1 fruit fly cellular context compared by ENCODE assay signal in genomic region chr3L:681793-682369, dm6.
TF ChIP-seq lines count a peak whose summit lies in the region.

No protein-coding gene starts in this region.

TF ChIP-seq in whole organism, embryonic, 481 proteins besides CTCF, POLR2A, EP300 and RAD21 (continued from another document and continues in another):
- TF ChIP-seq wor (GFP tag; IDR thresholded peaks at IDR 0.05; lab: Robert Waterston, UW): no peak
- peak; percentile 19; the same call in 1 of the 3 replicates for TF ChIP-seq dysf (GFP tag; IDR thresholded peaks at IDR 0.05; lab: Robert Waterston, UW)
- TF ChIP-seq sna (GFP tag; IDR thresholded peaks at IDR 0.05; lab: Robert Waterston, UW; ENCODE audit: partially characterized antibody): peak; percentile 17; the same call in 1 of the 2 replicates
- TF ChIP-seq CG33557 (GFP tag; optimal IDR thresholded peaks at IDR 0.05; lab: Kevin White, UChicago): peak; percentile 44
- peak; percentile 60 for TF ChIP-seq gsb-n (tag; optimal IDR thresholded peaks at IDR 0.05; lab: Kevin White, UChicago)
- TF ChIP-seq CG8765 (GFP tag; IDR thresholded peaks at IDR 0.05; lab: Robert Waterston, UW): no peak
- peak; percentile 40; the same call in 1 of the 3 replicates for TF ChIP-seq knrl (GFP tag; IDR thresholded peaks at IDR 0.05; lab: Robert Waterston, UW; ENCODE audit: partially characterized antibody)
- no peak for TF ChIP-seq cas (GFP tag; IDR thresholded peaks at IDR 0.05; lab: Robert Waterston, UW)
- peak; percentile 46 for TF ChIP-seq Sin3A (optimal IDR thresholded peaks at IDR 0.05; lab: Kevin White, UChicago)
- no peak for TF ChIP-seq tio (GFP tag; optimal IDR thresholded peaks at IDR 0.05; lab: Kevin White, UChicago)
- TF ChIP-seq CG4854 (GFP tag; optimal IDR thresholded peaks at IDR 0.05; lab: Kevin White, UChicago): peak; percentile 31
- no peak for TF ChIP-seq peb (GFP tag; IDR thresholded peaks at IDR 0.05; lab: Robert Waterston, UW)
- peak; percentile 31 for TF ChIP-seq CG12391 (tag; optimal IDR thresholded peaks at IDR 0.05; lab: Kevin White, UChicago)
- no peak for TF ChIP-seq CG14050 (GFP tag; IDR thresholded peaks at IDR 0.05; lab: Robert Waterston, UW)
- no peak for TF ChIP-seq CG6175 (GFP tag; IDR thresholded peaks at IDR 0.05; lab: Robert Waterston, UW)
- TF ChIP-seq CG13775 (GFP tag; optimal IDR thresholded peaks at IDR 0.05; lab: Kevin White, UChicago): no peak
- TF ChIP-seq pzg (GFP tag; optimal IDR thresholded peaks at IDR 0.05; lab: Kevin White, UChicago): peak; percentile 76
- no peak for TF ChIP-seq schlank (tag; optimal IDR thresholded peaks at IDR 0.05; lab: Kevin White, UChicago)
- TF ChIP-seq Fer3 (tag; optimal IDR thresholded peaks at IDR 0.05; lab: Kevin White, UChicago): peak; percentile 24
- TF ChIP-seq maf-S (GFP tag; optimal IDR thresholded peaks at IDR 0.05; lab: Kevin White, UChicago): peak; percentile 27
- TF ChIP-seq CG7745 (tag; optimal IDR thresholded peaks at IDR 0.05; lab: Kevin White, UChicago): no peak
- peak; percentile 35 for TF ChIP-seq CG17385 (GFP tag; optimal IDR thresholded peaks at IDR 0.05; lab: Kevin White, UChicago)
- TF ChIP-seq CG14860 (GFP tag; IDR thresholded peaks at IDR 0.05; lab: Robert Waterston, UW; ENCODE audit: partially characterized antibody): no peak
- no peak for TF ChIP-seq CG9932 (GFP tag; IDR thresholded peaks at IDR 0.05; lab: Robert Waterston, UW)
- TF ChIP-seq Hr78 (GFP tag; optimal IDR thresholded peaks at IDR 0.05; lab: Kevin White, UChicago): no peak
- TF ChIP-seq Hmx (GFP tag; optimal IDR thresholded peaks at IDR 0.05; lab: Kevin White, UChicago): no peak
- TF ChIP-seq Fer2 (tag; optimal IDR thresholded peaks at IDR 0.05; lab: Kevin White, UChicago): no peak
- peak; percentile 20 for TF ChIP-seq PHDP (tag; optimal IDR thresholded peaks at IDR 0.05; lab: Kevin White, UChicago)
- peak; percentile 42 for TF ChIP-seq oc (tag; optimal IDR thresholded peaks at IDR 0.05; lab: Kevin White, UChicago)
- no peak for TF ChIP-seq hkb (optimal IDR thresholded peaks at IDR 0.05; lab: Kevin White, UChicago)
- TF ChIP-seq hkb (GFP tag; IDR thresholded peaks at IDR 0.05; lab: Robert Waterston, UW): peak; percentile 39; the same call in 1 of the 2 replicates
- TF ChIP-seq ase (GFP tag; IDR thresholded peaks at IDR 0.05; lab: Robert Waterston, UW): no peak
- peak; percentile 27 for TF ChIP-seq CG12104 (GFP tag; optimal IDR thresholded peaks at IDR 0.05; lab: Kevin White, UChicago)
- TF ChIP-seq Dref (GFP tag; IDR thresholded peaks at IDR 0.05; lab: Robert Waterston, UW): peak; percentile 21; the same call in 1 of the 2 replicates
- TF ChIP-seq pnt (GFP tag; optimal IDR thresholded peaks at IDR 0.05; lab: Kevin White, UChicago): no peak
- TF ChIP-seq Lpt (GFP tag; optimal IDR thresholded peaks at IDR 0.05; lab: Kevin White, UChicago): no peak
- peak; percentile 64; the same call in 2 of the 3 replicates for TF ChIP-seq CG11456 (GFP tag; IDR thresholded peaks at IDR 0.05; lab: Robert Waterston, UW)
- TF ChIP-seq kay (GFP tag; optimal IDR thresholded peaks at IDR 0.05; lab: Kevin White, UChicago): no peak
- TF ChIP-seq nmo (GFP tag; optimal IDR thresholded peaks at IDR 0.05; lab: Kevin White, UChicago): peak; percentile 34
- TF ChIP-seq sens-2 (GFP tag; IDR thresholded peaks at IDR 0.05; lab: Robert Waterston, UW): no peak
- no peak for TF ChIP-seq ab (GFP tag; optimal IDR thresholded peaks at IDR 0.05; lab: Kevin White, UChicago)
- peak in 1 of 2 experiments; percentile 23 for TF ChIP-seq bsh (GFP tag; optimal IDR thresholded peaks at IDR 0.05; lab: Kevin White, UChicago)
- peak; percentile 74 for TF ChIP-seq trem (tag; optimal IDR thresholded peaks at IDR 0.05; lab: Kevin White, UChicago)
- TF ChIP-seq CG16863 (GFP tag; optimal IDR thresholded peaks at IDR 0.05; lab: Kevin White, UChicago): no peak
- TF ChIP-seq dmrt11E (tag; optimal IDR thresholded peaks at IDR 0.05; lab: Kevin White, UChicago): peak; percentile 21
- TF ChIP-seq Sox102F (GFP tag; optimal IDR thresholded peaks at IDR 0.05; lab: Kevin White, UChicago): no peak
- TF ChIP-seq CG3407 (GFP tag; optimal IDR thresholded peaks at IDR 0.05; lab: Kevin White, UChicago): peak; percentile 49
- TF ChIP-seq Med (GFP tag; lab: Kevin White, UChicago): peak; percentile 96
- peak; percentile 19 for TF ChIP-seq CG7271 (tag; optimal IDR thresholded peaks at IDR 0.05; lab: Kevin White, UChicago)
- TF ChIP-seq nerfin-2 (GFP tag; IDR thresholded peaks at IDR 0.05; lab: Robert Waterston, UW; ENCODE audit: partially characterized antibody): no peak
- peak; percentile 30 for TF ChIP-seq CG17802 (tag; optimal IDR thresholded peaks at IDR 0.05; lab: Kevin White, UChicago)
- peak in 1 of 2 experiments; percentile 5 for TF ChIP-seq tll (GFP tag; optimal IDR thresholded peaks at IDR 0.05; lab: Kevin White, UChicago)
- peak; percentile 44 for TF ChIP-seq tin (GFP tag; optimal IDR thresholded peaks at IDR 0.05; lab: Kevin White, UChicago)
- TF ChIP-seq jumu (GFP tag; optimal IDR thresholded peaks at IDR 0.05; lab: Kevin White, UChicago): peak; percentile 2
- no peak for TF ChIP-seq p53 (GFP tag; optimal IDR thresholded peaks at IDR 0.05; lab: Kevin White, UChicago)
- no peak for TF ChIP-seq CG15073 (GFP tag; optimal IDR thresholded peaks at IDR 0.05; lab: Kevin White, UChicago)
- no peak for TF ChIP-seq Six4 (GFP tag; optimal IDR thresholded peaks at IDR 0.05; lab: Kevin White, UChicago)
- TF ChIP-seq otp (GFP tag; IDR thresholded peaks at IDR 0.05; lab: Robert Waterston, UW): no peak; the same call in 2 of the 3 replicates
- no peak for TF ChIP-seq CG14667 (GFP tag; IDR thresholded peaks at IDR 0.05; lab: Robert Waterston, UW)
- TF ChIP-seq Blimp-1 (GFP tag; optimal IDR thresholded peaks at IDR 0.05; lab: Kevin White, UChicago): no peak
- TF ChIP-seq sob (GFP tag; IDR thresholded peaks at IDR 0.05; lab: Robert Waterston, UW): peak; percentile 64
- peak; percentile 21 for TF ChIP-seq sd (tag; optimal IDR thresholded peaks at IDR 0.05; lab: Kevin White, UChicago)
- peak; percentile 68 for TF ChIP-seq HmgZ (tag; optimal IDR thresholded peaks at IDR 0.05; lab: Kevin White, UChicago)
- TF ChIP-seq CG1602 (GFP tag; optimal IDR thresholded peaks at IDR 0.05; lab: Kevin White, UChicago): no peak
- TF ChIP-seq E2f2 (GFP tag; IDR thresholded peaks at IDR 0.05; lab: Robert Waterston, UW): peak; percentile 36; the same call in 1 of the 2 replicates
- TF ChIP-seq Doc2 (GFP tag; IDR thresholded peaks at IDR 0.05; lab: Robert Waterston, UW): no peak
- TF ChIP-seq CG2116 (GFP tag; optimal IDR thresholded peaks at IDR 0.05; lab: Kevin White, UChicago): peak; percentile 37
- peak; percentile 4 for TF ChIP-seq HHEX (GFP tag; optimal IDR thresholded peaks at IDR 0.05; lab: Kevin White, UChicago)
- TF ChIP-seq seq (GFP tag; IDR thresholded peaks at IDR 0.05; lab: Robert Waterston, UW): no peak; the same call in 1 of the 2 replicates
- peak; percentile 9 for TF ChIP-seq slp2 (GFP tag; optimal IDR thresholded peaks at IDR 0.05; lab: Kevin White, UChicago)
- TF ChIP-seq croc (GFP tag; conservative IDR thresholded peaks at IDR 0.05; lab: Robert Waterston, UW): no peak
- no peak for TF ChIP-seq CG8281 (tag; optimal IDR thresholded peaks at IDR 0.05; lab: Kevin White, UChicago)
- no peak for TF ChIP-seq CG7928 (GFP tag; optimal IDR thresholded peaks at IDR 0.05; lab: Kevin White, UChicago)
- TF ChIP-seq lilli (GFP tag; optimal IDR thresholded peaks at IDR 0.05; lab: Kevin White, UChicago): peak; percentile 46
- peak; percentile 32 for TF ChIP-seq org-1 (GFP tag; optimal IDR thresholded peaks at IDR 0.05; lab: Kevin White, UChicago)
- peak; percentile 23 for TF ChIP-seq fd102C (GFP tag; optimal IDR thresholded peaks at IDR 0.05; lab: Kevin White, UChicago)
- TF ChIP-seq ewg (GFP tag; optimal IDR thresholded peaks at IDR 0.05; lab: Kevin White, UChicago): peak; percentile 71
- peak; percentile 53 for TF ChIP-seq Sry-δ (GFP tag; optimal IDR thresholded peaks at IDR 0.05; lab: Kevin White, UChicago)
- TF ChIP-seq CG42726 (GFP tag; IDR thresholded peaks at IDR 0.05; lab: Robert Waterston, UW; ENCODE audit: partially characterized antibody): no peak
- peak; percentile 79 for TF ChIP-seq CG3847 (GFP tag; IDR thresholded peaks at IDR 0.05; lab: Robert Waterston, UW)
- no peak for TF ChIP-seq fd3F (GFP tag; optimal IDR thresholded peaks at IDR 0.05; lab: Kevin White, UChicago)
- peak; percentile 43 for TF ChIP-seq bcd (GFP tag; optimal IDR thresholded peaks at IDR 0.05; lab: Kevin White, UChicago)
- TF ChIP-seq MESR4 (GFP tag; optimal IDR thresholded peaks at IDR 0.05; lab: Kevin White, UChicago): peak; percentile 82
- peak; percentile 37 for TF ChIP-seq fu2 (GFP tag; optimal IDR thresholded peaks at IDR 0.05; lab: Kevin White, UChicago)
- no peak for TF ChIP-seq Taf1 (GFP tag; IDR thresholded peaks at IDR 0.05; lab: Robert Waterston, UW)
- no peak for TF ChIP-seq fd64A (GFP tag; optimal IDR thresholded peaks at IDR 0.05; lab: Kevin White, UChicago)
- TF ChIP-seq disco-r (GFP tag; optimal IDR thresholded peaks at IDR 0.05; lab: Kevin White, UChicago): peak; percentile 19
- TF ChIP-seq zfh2 (GFP tag; optimal IDR thresholded peaks at IDR 0.05; lab: Kevin White, UChicago): peak; percentile 40
- no peak for TF ChIP-seq pfk (GFP tag; optimal IDR thresholded peaks at IDR 0.05; lab: Kevin White, UChicago)
- TF ChIP-seq CG32532 (GFP tag; IDR thresholded peaks at IDR 0.05; lab: Robert Waterston, UW): peak; percentile 37; the same call in 1 of the 2 replicates
- TF ChIP-seq Doc3 (GFP tag; IDR thresholded peaks at IDR 0.05; lab: Robert Waterston, UW; ENCODE audit: partially characterized antibody): 0 out of 3 replicates have a peak, but pooled peaks have one; percentile 20
- TF ChIP-seq NK7.1 (GFP tag; optimal IDR thresholded peaks at IDR 0.05; lab: Kevin White, UChicago): no peak
- TF ChIP-seq Ets97D (GFP tag; optimal IDR thresholded peaks at IDR 0.05; lab: Kevin White, UChicago): peak; percentile 63
- TF ChIP-seq CG2199 (GFP tag; IDR thresholded peaks at IDR 0.05; lab: Robert Waterston, UW): peak; percentile 81; the same call in 1 of the 3 replicates
- no peak for TF ChIP-seq CG13123 (GFP tag; optimal IDR thresholded peaks at IDR 0.05; lab: Kevin White, UChicago)
- no peak for TF ChIP-seq CG15011 (GFP tag; optimal IDR thresholded peaks at IDR 0.05; lab: Kevin White, UChicago)
- no peak for TF ChIP-seq Bdp1 (GFP tag; optimal IDR thresholded peaks at IDR 0.05; lab: Kevin White, UChicago)
- TF ChIP-seq gcm2 (GFP tag; optimal IDR thresholded peaks at IDR 0.05; lab: Kevin White, UChicago): peak; percentile 32
- TF ChIP-seq CG5245 (GFP tag; optimal IDR thresholded peaks at IDR 0.05; lab: Kevin White, UChicago): no peak
- TF ChIP-seq CG12236 (GFP tag; optimal IDR thresholded peaks at IDR 0.05; lab: Kevin White, UChicago): no peak
- TF ChIP-seq CG8478 (optimal IDR thresholded peaks at IDR 0.05; lab: Kevin White, UChicago): no peak
- peak; percentile 29 for TF ChIP-seq Side (GFP tag; optimal IDR thresholded peaks at IDR 0.05; lab: Kevin White, UChicago)
- TF ChIP-seq Nf-YA (GFP tag; IDR thresholded peaks at IDR 0.05; lab: Robert Waterston, UW): no peak
- peak; percentile 30 for TF ChIP-seq Xbp1 (GFP tag; optimal IDR thresholded peaks at IDR 0.05; lab: Kevin White, UChicago)
- 0 out of 2 replicates have a peak, but pooled peaks have one; percentile 18 for TF ChIP-seq CG4404 (GFP tag; IDR thresholded peaks at IDR 0.05; lab: Robert Waterston, UW)
- TF ChIP-seq rib (GFP tag; IDR thresholded peaks at IDR 0.05; lab: Robert Waterston, UW): no peak
- TF ChIP-seq gce (GFP tag; IDR thresholded peaks at IDR 0.05; lab: Robert Waterston, UW): no peak
- TF ChIP-seq az2 (GFP tag; optimal IDR thresholded peaks at IDR 0.05; lab: Kevin White, UChicago): no peak
- no peak for TF ChIP-seq dimm (GFP tag; IDR thresholded peaks at IDR 0.05; lab: Robert Waterston, UW)
- no peak for TF ChIP-seq Poxn (GFP tag; IDR thresholded peaks at IDR 0.05; lab: Robert Waterston, UW)
- no peak for TF ChIP-seq CG7372 (GFP tag; IDR thresholded peaks at IDR 0.05; lab: Robert Waterston, UW)
- TF ChIP-seq ato (GFP tag; IDR thresholded peaks at IDR 0.05; lab: Robert Waterston, UW; ENCODE audit: partially characterized antibody): peak; percentile 51
- TF ChIP-seq GATAe (GFP tag; conservative IDR thresholded peaks at IDR 0.05; lab: Robert Waterston, UW): no peak
- no peak for TF ChIP-seq ara (GFP tag; IDR thresholded peaks at IDR 0.05; lab: Robert Waterston, UW)
- TF ChIP-seq aop (GFP tag; IDR thresholded peaks at IDR 0.05; lab: Robert Waterston, UW): no peak
- TF ChIP-seq Spps (tag; optimal IDR thresholded peaks at IDR 0.05; lab: Kevin White, UChicago): peak; percentile 5
- TF ChIP-seq unc-4 (GFP tag; IDR thresholded peaks at IDR 0.05; lab: Robert Waterston, UW; ENCODE audit: partially characterized antibody): no peak; the same call in 1 of the 2 replicates
- no peak for TF ChIP-seq ttk (GFP tag; IDR thresholded peaks at IDR 0.05; lab: Robert Waterston, UW)
- TF ChIP-seq crc (GFP tag; optimal IDR thresholded peaks at IDR 0.05; lab: Kevin White, UChicago): no peak
- peak; percentile 63 for TF ChIP-seq Dad (GFP tag; optimal IDR thresholded peaks at IDR 0.05; lab: Kevin White, UChicago)
- no peak for TF ChIP-seq btn (GFP tag; optimal IDR thresholded peaks at IDR 0.05; lab: Kevin White, UChicago)
- TF ChIP-seq CG9817 (tag; optimal IDR thresholded peaks at IDR 0.05; lab: Kevin White, UChicago): no peak
- peak; percentile 31 for TF ChIP-seq CG13296 (GFP tag; optimal IDR thresholded peaks at IDR 0.05; lab: Kevin White, UChicago)
- peak; percentile 39 for TF ChIP-seq grau (tag; optimal IDR thresholded peaks at IDR 0.05; lab: Kevin White, UChicago)
- no peak for TF ChIP-seq Ravus (GFP tag; IDR thresholded peaks at IDR 0.05; lab: Robert Waterston, UW)
- TF ChIP-seq vfl (GFP tag; optimal IDR thresholded peaks at IDR 0.05; lab: Kevin White, UChicago): peak; percentile 33
- TF ChIP-seq CG4424 (GFP tag; optimal IDR thresholded peaks at IDR 0.05; lab: Kevin White, UChicago): peak; percentile 27
- TF ChIP-seq tna (GFP tag; IDR thresholded peaks at IDR 0.05; lab: Robert Waterston, UW; ENCODE audit: partially characterized antibody): no peak
- peak; percentile 89 for TF ChIP-seq MBD-R2 (GFP tag; IDR thresholded peaks at IDR 0.05; lab: Robert Waterston, UW)
- peak; percentile 28 for TF ChIP-seq Nf-YB (GFP tag; optimal IDR thresholded peaks at IDR 0.05; lab: Kevin White, UChicago)
- no peak for TF ChIP-seq CG6689 (GFP tag; IDR thresholded peaks at IDR 0.05; lab: Robert Waterston, UW)
- peak; percentile 26 to 60 for TF ChIP-seq Hr51 (GFP tag; optimal IDR thresholded peaks at IDR 0.05; lab: Kevin White, UChicago)
- peak; percentile 45 for TF ChIP-seq CG34376 (GFP tag; optimal IDR thresholded peaks at IDR 0.05; lab: Kevin White, UChicago)
